Worm (Caenorhabditis elegans) whole organism, late embryonic: ENCODE data around the gene C10F3.7.

Experiments used
- ceh-24 ChIP-seq: sonication (generic microtip); optimal IDR thresholded peaks from 2 replicates; lab custom pipeline; 2016; ENCODE audit warnings: mild to moderate bottlenecking, missing genetic modification characterization, missing compliant biosample characterization
- ceh-45 ChIP-seq: fragments of 200-800 bp; sonication (Bioruptor generic); IDR thresholded peaks from 2 replicates; pipeline ENCODE4 v1.3.6; 2022; ENCODE audit warnings: missing genetic modification reagents, missing genetic modification characterization, missing compliant biosample characterization
- dve-1 ChIP-seq: sonication (generic microtip); optimal IDR thresholded peaks from 2 replicates; lab custom pipeline; 2017; ENCODE audit warnings: antibody characterized with exemption, mild to moderate bottlenecking, missing genetic modification characterization, missing compliant biosample characterization
- elt-2 ChIP-seq: sonication (generic microtip); optimal IDR thresholded peaks from 2 replicates; lab custom pipeline; 2016; ENCODE audit warnings: missing genetic modification reagents, missing genetic modification characterization, missing compliant biosample characterization
- fkh-6 ChIP-seq: sonication (generic microtip); optimal IDR thresholded peaks from 2 replicates; lab custom pipeline; 2016; ENCODE audit warnings: missing genetic modification characterization, missing compliant biosample characterization
- gmeb-2 ChIP-seq: sonication (generic microtip); optimal IDR thresholded peaks from 2 replicates; lab custom pipeline; 2016; ENCODE audit warnings: missing genetic modification characterization, inconsistent platforms, missing compliant biosample characterization
- nfya-1 ChIP-seq: sonication (generic microtip); optimal IDR thresholded peaks from 2 replicates; lab custom pipeline; 2017; ENCODE audit warnings: missing genetic modification characterization, mild to moderate bottlenecking, missing compliant biosample characterization, antibody characterized with exemption, moderate library complexity
- nhr-11 ChIP-seq: fragments of 150-350 bp; optimal IDR thresholded peaks from 2 replicates; lab custom pipeline; 2014; ENCODE audit warnings: missing biosample characterization, missing genetic modification characterization
- pha-4 ChIP-seq: fragments of 150-350 bp; optimal IDR thresholded peaks from 2 replicates; lab custom pipeline; 2018; ENCODE audit warnings: missing biosample characterization, missing genetic modification reagents, missing genetic modification characterization
- sdc-2 ChIP-seq: sonication (generic microtip); optimal IDR thresholded peaks from 2 replicates; lab custom pipeline; 2016; ENCODE audit warnings: missing genotype, missing genetic modification characterization, missing compliant biosample characterization
- sox-4 ChIP-seq: sonication (generic microtip); optimal IDR thresholded peaks from 2 replicates; lab custom pipeline; 2017; ENCODE audit warnings: mild to moderate bottlenecking, missing genetic modification characterization, inconsistent platforms, missing compliant biosample characterization
- tbx-7 ChIP-seq: sonication (generic microtip); optimal IDR thresholded peaks from 2 replicates; lab custom pipeline; 2016; ENCODE audit warnings: missing genotype, missing genetic modification characterization, missing compliant biosample characterization
- unc-55 ChIP-seq: sonication (generic microtip); optimal IDR thresholded peaks from 2 replicates; lab custom pipeline; 2017; ENCODE audit warnings: missing biosample characterization, missing genetic modification reagents, missing genetic modification characterization
- zip-5 ChIP-seq: sonication (generic microtip); optimal IDR thresholded peaks from 2 replicates; lab custom pipeline; 2016; ENCODE audit warnings: missing genetic modification characterization, missing compliant biosample characterization

DNA sequence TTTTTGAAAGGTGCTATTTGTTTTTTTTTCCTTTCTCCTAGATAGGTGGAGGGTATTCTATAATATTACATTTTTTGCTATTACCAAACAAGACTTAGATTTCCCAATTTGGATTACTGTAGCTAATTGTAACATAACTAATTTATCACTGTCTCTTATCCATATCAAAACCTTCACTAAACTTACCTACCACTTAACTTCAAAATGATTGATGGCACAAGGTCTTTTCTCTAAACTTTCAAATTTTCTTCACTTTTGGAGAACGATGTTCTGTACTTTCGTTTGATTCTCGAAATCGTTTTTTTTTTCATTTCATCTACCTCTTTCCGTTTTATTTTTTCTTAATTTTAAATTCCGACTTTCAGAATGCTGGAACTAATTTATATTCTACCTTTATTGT is 3.3 kb downstream of the C10F3.7 start, which contains the start of gene dhs-16:
- no peak for TF ChIP-seq nhr-11 (tag; lab: Kevin White, UChicago)
- TF ChIP-seq dve-1 (tag; lab: Kevin White, UChicago), result no peak
- TF ChIP-seq sox-4 (tag; lab: Kevin White, UChicago), result no peak
- TF ChIP-seq ceh-24, result no peak
- TF ChIP-seq fkh-6, result no peak
- no peak for TF ChIP-seq tbx-7 (tag; lab: Kevin White, UChicago)
- no peak for TF ChIP-seq ceh-45 (GFP tag; lab: Robert Waterston, UW)
- TF ChIP-seq nfya-1 (tag; lab: Kevin White, UChicago), result no peak
- no peak for TF ChIP-seq elt-2
- TF ChIP-seq pha-4, result no peak
- no peak for TF ChIP-seq gmeb-2 (tag; lab: Kevin White, UChicago)
- TF ChIP-seq zip-5 (tag; lab: Kevin White, UChicago), result no peak
- TF ChIP-seq sdc-2 (tag; lab: Kevin White, UChicago), result no peak
- no peak for TF ChIP-seq unc-55 (GFP tag; lab: Kevin White, UChicago)
